Fruit fly (Drosophila melanogaster) whole organism, adult: ENCODE measurements around the gene DopEcR.

Source experiments
- CG11617 ChIP-seq: fragments of 200-800 bp; sonication (Bioruptor generic); optimal IDR thresholded peaks from 2 replicates; lab custom pipeline; 2017; ENCODE audit warnings: mild to moderate bottlenecking, missing biosample characterization, missing genetic modification reagents, missing genetic modification characterization
- CG12768 ChIP-seq: fragments of 200-800 bp; sonication (Bioruptor generic); optimal IDR thresholded peaks from 2 replicates; lab custom pipeline; 2017; ENCODE audit warnings: missing biosample characterization, missing genetic modification characterization, mild to moderate bottlenecking, moderate library complexity, missing genetic modification reagents
- CG14711 ChIP-seq: fragments of 200-800 bp; sonication (Bioruptor generic); optimal IDR thresholded peaks from 2 replicates; lab custom pipeline; 2018; ENCODE audit warnings: missing biosample characterization, mild to moderate bottlenecking, missing genetic modification characterization, moderate library complexity
- CG1620 ChIP-seq: fragments of 200-800 bp; sonication (Bioruptor generic); optimal IDR thresholded peaks from 2 replicates; lab custom pipeline; 2016; ENCODE audit warnings: missing biosample characterization, missing genetic modification characterization
- CG33017 ChIP-seq: fragments of 200-800 bp; sonication (Bioruptor generic); optimal IDR thresholded peaks from 2 replicates; lab custom pipeline; 2018; ENCODE audit warnings: missing biosample characterization, mild to moderate bottlenecking, missing genetic modification characterization, moderate library complexity
- CG5204 ChIP-seq: fragments of 200-800 bp; sonication (Bioruptor generic); optimal IDR thresholded peaks from 2 replicates; lab custom pipeline; 2016; ENCODE audit warnings: missing biosample characterization, missing genetic modification characterization
- CG7045 ChIP-seq: fragments of 200-800 bp; sonication (Bioruptor generic); optimal IDR thresholded peaks from 2 replicates; lab custom pipeline; 2017; ENCODE audit warnings: missing biosample characterization, mild to moderate bottlenecking, missing genetic modification characterization
- CG7101 ChIP-seq: fragments of 200-800 bp; sonication (Bioruptor generic); optimal IDR thresholded peaks from 2 replicates; lab custom pipeline; 2018; ENCODE audit warnings: missing biosample characterization, mild to moderate bottlenecking, missing genetic modification characterization, moderate library complexity
- Clk ChIP-seq: fragments of 200-800 bp; sonication (Bioruptor generic); optimal IDR thresholded peaks from 2 replicates; lab custom pipeline; 2017; ENCODE audit warnings: missing biosample characterization, missing genetic modification characterization
- Crg-1 ChIP-seq: fragments of 200-800 bp; sonication (Bioruptor generic); optimal IDR thresholded peaks from 2 replicates; lab custom pipeline; 2016; ENCODE audit warnings: missing biosample characterization, missing genetic modification characterization
- Hr96 ChIP-seq: fragments of 200-800 bp; sonication (Bioruptor generic); optimal IDR thresholded peaks from 2 replicates; lab custom pipeline; 2016; ENCODE audit warnings: missing biosample characterization, missing genetic modification characterization
- Mnt ChIP-seq: fragments of 200-800 bp; sonication (Bioruptor generic); optimal IDR thresholded peaks from 2 replicates; lab custom pipeline; 2016; ENCODE audit warnings: missing biosample characterization, mild to moderate bottlenecking, missing genetic modification characterization
- bab1 ChIP-seq: fragments of 200-800 bp; sonication (Bioruptor generic); optimal IDR thresholded peaks from 3 replicates; lab custom pipeline; 2019; ENCODE audit warnings: missing biosample characterization, mild to moderate bottlenecking, missing genetic modification characterization, moderate library complexity
- cic ChIP-seq: fragments of 200-800 bp; sonication (Bioruptor generic); optimal IDR thresholded peaks from 2 replicates; lab custom pipeline; 2017; ENCODE audit warnings: missing biosample characterization, mild to moderate bottlenecking, missing genetic modification characterization, moderate library complexity
- cnc ChIP-seq, 2 experiments: fragments of >200 bp; optimal IDR thresholded peaks; 2 replicates each; lab custom pipeline; 2017
- kay ChIP-seq: fragments of 200-800 bp; sonication (Bioruptor generic); peaks from one replicate; lab custom pipeline; 2016; ENCODE audit warnings: missing biosample characterization, missing genetic modification characterization, borderline replicate concordance
- ovo ChIP-seq: fragments of 200-800 bp; sonication (Bioruptor generic); optimal IDR thresholded peaks from 2 replicates; lab custom pipeline; 2016; ENCODE audit warnings: missing biosample characterization, missing genetic modification characterization
- pad ChIP-seq: fragments of 200-800 bp; sonication (Bioruptor generic); optimal IDR thresholded peaks from 3 replicates; lab custom pipeline; 2017; ENCODE audit warnings: missing biosample characterization, missing genetic modification characterization, mild to moderate bottlenecking, moderate library complexity, missing genetic modification reagents
- tj ChIP-seq: fragments of 200-800 bp; sonication (Bioruptor generic); optimal IDR thresholded peaks from 3 replicates; lab custom pipeline; 2017; ENCODE audit warnings: missing biosample characterization, mild to moderate bottlenecking, missing genetic modification characterization, moderate library complexity
- toe ChIP-seq: fragments of 200-800 bp; sonication (Bioruptor generic); optimal IDR thresholded peaks from 2 replicates; lab custom pipeline; 2016; ENCODE audit warnings: missing biosample characterization, missing genetic modification characterization

DopEcR gene

DNA sequence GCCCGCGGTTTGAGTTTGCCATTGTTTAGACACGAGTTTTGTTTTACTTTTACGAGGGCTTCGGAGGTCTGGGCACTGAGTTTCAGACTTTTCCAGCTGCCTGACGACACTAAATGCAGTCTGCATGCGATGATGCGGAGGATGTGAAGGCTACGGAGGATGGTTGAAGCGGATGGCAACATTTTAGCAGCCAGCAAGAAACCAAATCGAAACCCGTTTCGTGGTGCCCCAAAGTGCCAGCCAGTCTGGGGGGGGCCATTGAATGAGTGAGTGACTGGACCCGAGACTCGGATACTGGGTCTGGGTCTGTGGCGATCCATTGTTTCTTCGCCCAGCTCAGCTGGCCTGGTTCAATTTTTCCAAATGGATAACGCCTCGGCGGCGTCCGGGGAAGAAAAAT lies 30.9 kb downstream of the DopEcR start:
- TF ChIP-seq CG12768 (GFP tag; lab: Kevin White, UChicago), result no peak
- no peak for TF ChIP-seq pad
- TF ChIP-seq cic (GFP tag; lab: Kevin White, UChicago), result no peak
- TF ChIP-seq CG5204 (GFP tag; lab: Kevin White, UChicago), result no peak
- no peak for TF ChIP-seq Crg-1 (GFP tag; lab: Kevin White, UChicago)
- TF ChIP-seq tj (GFP tag; lab: Kevin White, UChicago), result no peak
- no peak for TF ChIP-seq CG14711 (tag; lab: Kevin White, UChicago)
- TF ChIP-seq toe, result no peak
- no peak for TF ChIP-seq CG1620
- no peak for TF ChIP-seq bab1 (GFP tag; lab: Kevin White, UChicago)
- no peak for TF ChIP-seq ovo
- TF ChIP-seq CG7045 (GFP tag; lab: Kevin White, UChicago), result no peak

DNA sequence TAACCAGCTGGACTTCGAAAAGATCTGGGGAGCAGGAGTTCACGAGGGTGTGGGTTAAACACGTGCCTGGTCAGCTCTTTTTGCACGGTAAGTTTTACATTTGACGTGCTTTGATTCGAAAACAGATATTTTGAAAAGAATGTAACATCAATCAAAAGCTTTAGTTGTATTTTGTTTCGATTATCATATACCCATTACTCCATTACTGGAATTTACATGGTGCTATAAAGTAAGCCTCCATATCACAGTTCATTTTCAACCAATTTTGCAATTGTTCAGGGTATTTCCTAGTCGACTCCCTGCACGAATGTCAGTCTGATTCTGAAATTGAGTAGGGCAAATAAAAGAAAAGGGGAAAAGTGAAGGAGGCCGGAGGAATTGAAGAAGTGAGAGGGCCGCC lies 31.3 kb downstream of the DopEcR start:
- TF ChIP-seq ovo, result no peak
- no peak for TF ChIP-seq toe
- TF ChIP-seq pad, result no peak
- TF ChIP-seq cnc (optimal IDR thresholded peaks at IDR 0.05; lab: Kevin White, UChicago), result no peak
- TF ChIP-seq Mnt, result no peak
- TF ChIP-seq tj (GFP tag; lab: Kevin White, UChicago), result no peak
- no peak for TF ChIP-seq bab1 (GFP tag; lab: Kevin White, UChicago)
- TF ChIP-seq CG12768 (GFP tag; lab: Kevin White, UChicago), result no peak
- TF ChIP-seq CG1620, result no peak
- TF ChIP-seq cic (GFP tag; lab: Kevin White, UChicago), result no peak
- TF ChIP-seq CG5204 (GFP tag; lab: Kevin White, UChicago), result no peak
- TF ChIP-seq CG14711 (tag; lab: Kevin White, UChicago), result no peak
- TF ChIP-seq Hr96 (GFP tag; lab: Kevin White, UChicago), result no peak
- no peak for TF ChIP-seq CG7045 (GFP tag; lab: Kevin White, UChicago)
- TF ChIP-seq CG33017 (tag; lab: Kevin White, UChicago), result no peak

DNA sequence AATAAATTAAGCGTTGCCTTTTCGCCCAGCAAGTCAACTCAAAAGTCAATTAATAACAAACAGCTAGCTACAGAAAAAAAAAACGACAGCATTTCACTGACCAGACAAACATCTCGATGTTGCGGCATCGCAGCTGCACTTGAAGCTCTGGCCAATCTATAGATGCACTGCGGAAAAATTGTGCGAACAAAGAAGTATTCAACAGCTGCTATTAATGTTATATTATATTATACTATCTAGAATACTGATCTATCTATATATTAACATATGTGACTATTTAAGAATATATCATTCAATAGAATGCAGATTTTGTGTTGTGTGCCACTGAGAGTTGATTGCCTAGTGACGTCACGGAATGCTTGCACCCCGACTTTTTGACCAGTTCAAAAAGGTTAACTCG lies 32.1 kb downstream of the DopEcR start:
- TF ChIP-seq Clk (GFP tag; lab: Kevin White, UChicago), result no peak
- TF ChIP-seq Mnt, result no peak
- TF ChIP-seq toe, result no peak
- TF ChIP-seq CG12768 (GFP tag; lab: Kevin White, UChicago), result no peak
- no peak for TF ChIP-seq pad
- no peak for TF ChIP-seq CG11617 (GFP tag; lab: Kevin White, UChicago)
- no peak for TF ChIP-seq Hr96 (GFP tag; lab: Kevin White, UChicago)
- no peak for TF ChIP-seq cic (GFP tag; lab: Kevin White, UChicago)
- TF ChIP-seq tj (GFP tag; lab: Kevin White, UChicago), result no peak
- no peak for TF ChIP-seq CG7045 (GFP tag; lab: Kevin White, UChicago)
- TF ChIP-seq CG14711 (tag; lab: Kevin White, UChicago), result no peak
- TF ChIP-seq CG7101 (tag; lab: Kevin White, UChicago), result no peak
- TF ChIP-seq bab1 (GFP tag; lab: Kevin White, UChicago), result no peak

DNA sequence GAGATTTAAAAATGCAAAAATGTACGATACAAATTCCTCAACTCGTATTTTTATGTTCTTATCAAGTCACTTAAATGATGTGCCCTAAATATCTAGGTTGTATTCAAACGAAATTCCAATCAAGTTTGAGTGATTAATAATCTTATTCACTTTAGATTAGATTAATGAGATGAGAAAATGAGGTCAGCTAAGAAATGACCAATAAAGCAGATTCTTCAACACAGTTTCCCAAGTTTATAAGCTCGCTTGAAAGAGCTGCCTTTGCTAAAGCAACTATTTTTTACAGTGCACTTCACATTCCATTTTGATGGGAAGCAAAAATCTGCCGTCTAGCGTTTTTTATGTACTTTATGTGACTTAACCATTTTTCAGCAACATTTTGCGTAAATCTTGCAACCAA lies 33.8 kb downstream of the DopEcR start:
- no peak for TF ChIP-seq Hr96 (GFP tag; lab: Kevin White, UChicago)
- no peak for TF ChIP-seq toe
- TF ChIP-seq CG14711 (tag; lab: Kevin White, UChicago), result no peak
- TF ChIP-seq Crg-1 (GFP tag; lab: Kevin White, UChicago), result no peak
- TF ChIP-seq Clk (GFP tag; lab: Kevin White, UChicago), result no peak
- TF ChIP-seq CG1620, result no peak
- no peak for TF ChIP-seq Mnt
- no peak for TF ChIP-seq CG33017 (tag; lab: Kevin White, UChicago)
- no peak for TF ChIP-seq pad

DNA sequence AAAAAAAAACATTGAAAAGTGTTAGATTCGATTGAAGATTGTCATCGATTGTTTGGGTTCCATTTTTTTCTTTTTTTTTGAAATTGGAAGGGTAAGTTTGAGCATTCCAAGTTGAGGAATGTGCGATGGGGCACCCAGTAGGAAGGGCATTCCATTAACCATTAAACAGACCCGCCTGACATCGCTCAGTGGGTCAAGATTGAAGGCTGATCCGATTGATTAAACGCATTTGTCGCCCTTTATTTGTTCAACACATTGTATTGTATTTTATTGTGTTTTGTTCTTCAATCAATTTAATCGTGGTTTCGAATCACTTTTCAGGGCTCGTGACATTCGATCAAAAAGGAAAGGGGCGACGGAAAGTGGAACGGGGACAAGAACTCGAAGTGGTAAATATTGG lies 39.1 kb downstream of the DopEcR start:
- TF ChIP-seq CG33017 (tag; lab: Kevin White, UChicago), result no peak
- peak; percentile 11 for TF ChIP-seq kay

DNA sequence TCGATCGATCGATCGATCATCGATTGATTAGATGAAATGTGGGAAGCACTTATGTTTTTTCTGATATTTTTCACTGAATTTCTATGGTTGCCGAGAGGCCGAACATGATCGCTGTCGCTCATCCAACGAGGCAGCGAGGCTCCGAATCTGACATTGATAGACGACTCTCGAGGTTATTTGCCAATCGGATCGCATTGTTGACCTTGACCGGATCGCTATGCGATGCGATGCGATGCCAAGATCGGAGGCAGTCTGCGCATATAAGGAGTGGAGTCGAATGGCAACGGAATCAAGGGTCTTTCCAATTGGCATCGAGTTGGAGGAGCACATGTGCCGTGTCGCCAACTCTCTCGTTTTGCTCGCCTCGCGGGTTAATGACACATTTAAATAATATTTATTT lies 40.0 kb downstream of the DopEcR start:
- no peak for TF ChIP-seq bab1 (GFP tag; lab: Kevin White, UChicago)
- TF ChIP-seq toe, result no peak
- TF ChIP-seq Mnt, result no peak
- no peak for TF ChIP-seq Clk (GFP tag; lab: Kevin White, UChicago)
- no peak for TF ChIP-seq kay
- no peak for TF ChIP-seq cic (GFP tag; lab: Kevin White, UChicago)
- no peak for TF ChIP-seq CG14711 (tag; lab: Kevin White, UChicago)
- no peak for TF ChIP-seq pad
- TF ChIP-seq CG1620, result no peak
- TF ChIP-seq CG11617 (GFP tag; lab: Kevin White, UChicago), result no peak
- TF ChIP-seq Hr96 (GFP tag; lab: Kevin White, UChicago), result no peak
- TF ChIP-seq CG7045 (GFP tag; lab: Kevin White, UChicago), result no peak
- TF ChIP-seq CG5204 (GFP tag; lab: Kevin White, UChicago), result no peak
- no peak for TF ChIP-seq CG7101 (tag; lab: Kevin White, UChicago)
- TF ChIP-seq CG12768 (GFP tag; lab: Kevin White, UChicago), result no peak
- no peak for TF ChIP-seq tj (GFP tag; lab: Kevin White, UChicago)
- no peak for TF ChIP-seq CG33017 (tag; lab: Kevin White, UChicago)
- no peak for TF ChIP-seq Crg-1 (GFP tag; lab: Kevin White, UChicago)
- TF ChIP-seq cnc (optimal IDR thresholded peaks at IDR 0.05; lab: Kevin White, UChicago), result no peak

DNA sequence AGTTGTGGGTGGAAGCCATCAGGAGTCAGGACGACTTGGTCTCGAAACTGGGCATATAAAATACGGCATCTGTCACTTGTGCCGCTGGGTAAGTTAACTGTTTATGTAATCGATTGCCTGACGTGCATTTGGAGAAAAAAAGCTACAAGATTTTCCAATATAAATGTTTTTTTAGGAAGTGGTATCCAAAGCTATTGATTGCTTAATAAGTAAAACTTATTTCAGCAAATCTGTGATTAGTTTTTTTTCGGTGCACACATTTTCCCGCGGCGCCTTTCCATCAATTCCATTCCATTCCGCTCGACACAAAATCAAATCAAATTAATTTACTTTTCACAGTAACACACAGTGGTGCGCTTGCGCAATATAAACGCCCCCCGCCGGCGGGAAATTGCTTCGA lies 40.7 kb downstream of the DopEcR start:
- TF ChIP-seq Hr96 (GFP tag; lab: Kevin White, UChicago), result no peak
- TF ChIP-seq toe, result no peak
- no peak for TF ChIP-seq cnc (optimal IDR thresholded peaks at IDR 0.05; lab: Kevin White, UChicago)
- no peak for TF ChIP-seq Crg-1 (GFP tag; lab: Kevin White, UChicago)
- no peak for TF ChIP-seq Mnt
- TF ChIP-seq cic (GFP tag; lab: Kevin White, UChicago), result no peak
- no peak for TF ChIP-seq CG7045 (GFP tag; lab: Kevin White, UChicago)
